Fruit fly (Drosophila melanogaster) whole organism, embryonic: ENCODE measurements around the gene Ir67a.

Experiments used
- Atf-2 ChIP-seq: fragments of 200-800 bp; sonication (Bioruptor generic); optimal IDR thresholded peaks from 2 replicates; lab custom pipeline; 2016; ENCODE audit warnings: missing biosample characterization, missing genetic modification characterization
- Bdp1 ChIP-seq: fragments of 200-800 bp; sonication (Bioruptor generic); optimal IDR thresholded peaks from 3 replicates; lab custom pipeline; 2016; ENCODE audit warnings: missing biosample characterization, missing genetic modification characterization
- CG10267 ChIP-seq: fragments of 200-800 bp; sonication (Bioruptor generic); optimal IDR thresholded peaks from 2 replicates; lab custom pipeline; 2018; ENCODE audit warnings: missing biosample characterization, mild to moderate bottlenecking, missing genetic modification characterization, moderate library complexity
- CG10543 ChIP-seq: fragments of 200-800 bp; sonication (Bioruptor generic); optimal IDR thresholded peaks from 3 replicates; lab custom pipeline; 2017; ENCODE audit warnings: missing biosample characterization, mild to moderate bottlenecking, missing genetic modification characterization, moderate library complexity
- CG11560 ChIP-seq: fragments of 200-800 bp; sonication (Bioruptor generic); IDR thresholded peaks from 3 replicates; pipeline ENCODE4 v1.3.6; 2022; ENCODE audit warnings: missing biosample characterization, missing genetic modification characterization
- CG12104 ChIP-seq: fragments of 200-800 bp; sonication (Bioruptor generic); optimal IDR thresholded peaks from 3 replicates; lab custom pipeline; 2016; ENCODE audit warnings: missing biosample characterization, missing genetic modification characterization
- CG12236 ChIP-seq: fragments of 200-800 bp; sonication (Bioruptor generic); optimal IDR thresholded peaks from 2 replicates; lab custom pipeline; 2016; ENCODE audit warnings: missing biosample characterization, missing genetic modification characterization
- CG12299 ChIP-seq: fragments of 200-800 bp; sonication (Bioruptor generic); optimal IDR thresholded peaks from 2 replicates; lab custom pipeline; 2018; ENCODE audit warnings: missing biosample characterization, mild to moderate bottlenecking, missing genetic modification characterization
- CG1233 ChIP-seq: fragments of 200-800 bp; sonication (Bioruptor generic); optimal IDR thresholded peaks from 4 replicates; lab custom pipeline; 2018; ENCODE audit warnings: missing biosample characterization, mild to moderate bottlenecking, missing genetic modification characterization
- CG12769 ChIP-seq: fragments of 200-800 bp; sonication (Bioruptor generic); optimal IDR thresholded peaks from 2 replicates; lab custom pipeline; 2019; ENCODE audit warnings: missing biosample characterization, mild to moderate bottlenecking, missing genetic modification characterization, moderate library complexity
- CG13123 ChIP-seq: fragments of 200-800 bp; sonication (Bioruptor generic); optimal IDR thresholded peaks from 2 replicates; lab custom pipeline; 2016; ENCODE audit warnings: missing biosample characterization, missing genetic modification characterization
- CG15011 ChIP-seq: fragments of 200-800 bp; sonication (Bioruptor generic); optimal IDR thresholded peaks from 3 replicates; lab custom pipeline; 2018; ENCODE audit warnings: missing biosample characterization, mild to moderate bottlenecking, missing genetic modification characterization
- CG1647 ChIP-seq: fragments of 200-800 bp; sonication (Bioruptor generic); optimal IDR thresholded peaks from 3 replicates; lab custom pipeline; 2016; ENCODE audit warnings: missing biosample characterization, missing genetic modification characterization
- CG16813 ChIP-seq: fragments of 200-800 bp; sonication (Bioruptor generic); IDR thresholded peaks from 3 replicates; pipeline ENCODE4 v1.3.6; 2022; ENCODE audit warnings: missing biosample characterization, missing genetic modification characterization; ENCODE audit not compliant: partially characterized antibody
- CG32767 ChIP-seq: fragments of 200-800 bp; sonication (Bioruptor generic); IDR thresholded peaks from 2 replicates; pipeline ENCODE4 v1.3.6; 2022; ENCODE audit warnings: missing biosample characterization, missing genetic modification characterization
- CG3281 ChIP-seq: fragments of 200-800 bp; sonication (Bioruptor generic); optimal IDR thresholded peaks from 3 replicates; lab custom pipeline; 2017; ENCODE audit warnings: missing biosample characterization, mild to moderate bottlenecking, missing genetic modification characterization
- CG6272 ChIP-seq: fragments of 200-800 bp; sonication (Bioruptor generic); IDR thresholded peaks from 2 replicates; pipeline ENCODE4 v1.3.6; 2022; ENCODE audit warnings: missing biosample characterization, missing genetic modification characterization
- CG8478 ChIP-seq: fragments of >200 bp; optimal IDR thresholded peaks from 2 replicates; lab custom pipeline; 2018
- CG8765 ChIP-seq: fragments of 200-800 bp; sonication (Bioruptor generic); IDR thresholded peaks from 2 replicates; pipeline ENCODE4 v1.3.6; 2022; ENCODE audit warnings: missing biosample characterization, missing genetic modification characterization
- CG9817 ChIP-seq: fragments of 200-800 bp; sonication (Bioruptor generic); optimal IDR thresholded peaks from 2 replicates; lab custom pipeline; 2018; ENCODE audit warnings: missing biosample characterization, mild to moderate bottlenecking, missing genetic modification characterization, moderate library complexity
- CTCF ChIP-seq: fragments of 200-800 bp; sonication (Bioruptor generic); optimal IDR thresholded peaks from 2 replicates; lab custom pipeline; 2017; ENCODE audit warnings: missing biosample characterization, mild to moderate bottlenecking, missing genetic modification characterization, moderate library complexity
- D ChIP-seq, 2 experiments: fragments of 200-800 bp in 1 of 2; fragments of >200 bp in 1 of 2; sonication (Bioruptor generic) in 1 of 2; optimal IDR thresholded peaks; 2 replicates in 1 of 2; 3 replicates in 1 of 2; lab custom pipeline; 2017; ENCODE audit warnings: mild to moderate bottlenecking in 1 of 2, missing biosample characterization in 1 of 2, missing genetic modification characterization in 1 of 2, missing genetic modification reagents in 1 of 2
- ERR ChIP-seq: fragments of 200-800 bp; sonication (Bioruptor generic); optimal IDR thresholded peaks from 2 replicates; lab custom pipeline; 2016; ENCODE audit warnings: missing biosample characterization, missing genetic modification characterization
- H2.0 ChIP-seq: fragments of 200-800 bp; sonication (Bioruptor generic); IDR thresholded peaks from 2 replicates; pipeline ENCODE4 v1.3.6; 2022; ENCODE audit warnings: missing biosample characterization, missing genetic modification characterization
- Hand ChIP-seq: fragments of 200-800 bp; sonication (Bioruptor generic); optimal IDR thresholded peaks from 2 replicates; lab custom pipeline; 2017; ENCODE audit warnings: mild to moderate bottlenecking, missing biosample characterization, missing genetic modification reagents, missing genetic modification characterization
- Hsf ChIP-seq: fragments of 200-800 bp; sonication (Bioruptor generic); optimal IDR thresholded peaks from 3 replicates; lab custom pipeline; 2016; ENCODE audit warnings: missing biosample characterization, missing genetic modification characterization
- MBD-R2 ChIP-seq: fragments of 200-800 bp; sonication (Bioruptor generic); IDR thresholded peaks from 2 replicates; pipeline ENCODE4 v1.3.6; 2022; ENCODE audit warnings: missing biosample characterization, missing genetic modification characterization
- Mes4 ChIP-seq: fragments of 200-800 bp; sonication (Bioruptor generic); optimal IDR thresholded peaks from 2 replicates; lab custom pipeline; 2016; ENCODE audit warnings: missing biosample characterization, missing genetic modification characterization
- Stat92E ChIP-seq, 3 experiments: fragments of >200 bp in 2 of 3; fragments of 200-800 bp in 1 of 3; sonication (Bioruptor generic) in 1 of 3; optimal IDR thresholded peaks; 2 replicates each; lab custom pipeline; 2017 to 2019; ENCODE audit warnings: missing biosample characterization in 3 of 3, missing genetic modification characterization in 3 of 3, mild to moderate bottlenecking in 1 of 3, moderate library complexity in 1 of 3
- TFAM ChIP-seq: fragments of 200-800 bp; sonication (Bioruptor generic); optimal IDR thresholded peaks from 2 replicates; lab custom pipeline; 2017; ENCODE audit warnings: missing biosample characterization, missing genetic modification characterization, inconsistent platforms
- aop ChIP-seq: fragments of 200-800 bp; sonication (Bioruptor generic); IDR thresholded peaks from 2 replicates; pipeline ENCODE4 v1.3.6; 2022; ENCODE audit warnings: missing biosample characterization, missing genetic modification characterization
- ap ChIP-seq: fragments of 200-800 bp; sonication (Bioruptor generic); IDR thresholded peaks from 2 replicates; pipeline ENCODE4 v1.3.6; 2022; ENCODE audit warnings: missing biosample characterization, missing genetic modification characterization
- cas ChIP-seq: fragments of 200-800 bp; sonication (Bioruptor generic); IDR thresholded peaks from 2 replicates; pipeline ENCODE4 v1.3.6; 2022; ENCODE audit warnings: missing biosample characterization, missing genetic modification characterization
- cg ChIP-seq: fragments of 200-800 bp; sonication (Bioruptor generic); optimal IDR thresholded peaks from 3 replicates; lab custom pipeline; 2019; ENCODE audit warnings: missing biosample characterization, mild to moderate bottlenecking, missing genetic modification characterization, moderate library complexity
- chn ChIP-seq: fragments of 200-800 bp; sonication (Bioruptor generic); optimal IDR thresholded peaks from 2 replicates; lab custom pipeline; 2016; ENCODE audit warnings: missing biosample characterization, missing genetic modification characterization
- crp ChIP-seq, 2 experiments: fragments of 200-800 bp; sonication (Bioruptor generic); optimal IDR thresholded peaks; 2 replicates in 1 of 2; 3 replicates in 1 of 2; lab custom pipeline; 2017; ENCODE audit warnings: missing biosample characterization in 2 of 2, missing genetic modification characterization in 2 of 2, mild to moderate bottlenecking in 1 of 2, moderate library complexity in 1 of 2
- gcm2 ChIP-seq: fragments of 200-800 bp; sonication (Bioruptor generic); optimal IDR thresholded peaks from 2 replicates; lab custom pipeline; 2016; ENCODE audit warnings: missing biosample characterization, missing genetic modification characterization
- gem ChIP-seq: fragments of 200-800 bp; sonication (Bioruptor generic); optimal IDR thresholded peaks from 2 replicates; lab custom pipeline; 2019; ENCODE audit warnings: missing biosample characterization, mild to moderate bottlenecking, missing genetic modification characterization, moderate library complexity
- grau ChIP-seq: fragments of 200-800 bp; optimal IDR thresholded peaks from 3 replicates; lab custom pipeline; 2019; ENCODE audit warnings: missing biosample characterization, mild to moderate bottlenecking, missing genetic modification characterization, moderate library complexity
- gsb-n ChIP-seq: fragments of 200-800 bp; sonication (Bioruptor generic); optimal IDR thresholded peaks from 3 replicates; lab custom pipeline; 2018; ENCODE audit warnings: missing biosample characterization, mild to moderate bottlenecking, missing genetic modification characterization
- gt ChIP-seq: fragments of 200-800 bp; sonication (Bioruptor generic); IDR thresholded peaks from 2 replicates; pipeline ENCODE4 v1.3.6; 2022; ENCODE audit warnings: missing biosample characterization, missing genetic modification characterization
- jigr1 ChIP-seq: fragments of 200-800 bp; sonication (Bioruptor generic); IDR thresholded peaks from 3 replicates; pipeline ENCODE4 v1.3.6; 2022; ENCODE audit warnings: missing biosample characterization, missing genetic modification characterization
- kay ChIP-seq: fragments of 200-800 bp; sonication (Bioruptor generic); optimal IDR thresholded peaks from 2 replicates; lab custom pipeline; 2016; ENCODE audit warnings: missing biosample characterization, missing genetic modification characterization
- ken ChIP-seq: fragments of 200-800 bp; sonication (Bioruptor generic); IDR thresholded peaks from 3 replicates; pipeline ENCODE4 v1.3.6; 2022; ENCODE audit warnings: missing biosample characterization, missing genetic modification characterization
- otp ChIP-seq: fragments of 200-800 bp; sonication (Bioruptor generic); IDR thresholded peaks from 3 replicates; pipeline ENCODE4, ENCODE4 v1.3.6; 2022; ENCODE audit warnings: missing biosample characterization, missing genetic modification characterization
- repo ChIP-seq: fragments of 200-800 bp; sonication (Bioruptor generic); optimal IDR thresholded peaks from 2 replicates; lab custom pipeline; 2016; ENCODE audit warnings: missing biosample characterization, missing genetic modification characterization
- sna ChIP-seq: fragments of 200-800 bp; sonication (Bioruptor generic); IDR thresholded peaks from 2 replicates; pipeline ENCODE4 v1.3.6; 2022; ENCODE audit warnings: missing biosample characterization, missing genetic modification characterization; ENCODE audit not compliant: partially characterized antibody
- tin ChIP-seq: fragments of 200-800 bp; sonication (Bioruptor generic); optimal IDR thresholded peaks from 3 replicates; lab custom pipeline; 2016; ENCODE audit warnings: missing biosample characterization, missing genetic modification characterization
- trem ChIP-seq: fragments of 200-800 bp; optimal IDR thresholded peaks from 3 replicates; lab custom pipeline; 2019; ENCODE audit warnings: missing biosample characterization, mild to moderate bottlenecking, missing genetic modification characterization, moderate library complexity
- tup ChIP-seq: fragments of 200-800 bp; sonication (Bioruptor generic); optimal IDR thresholded peaks from 2 replicates; lab custom pipeline; 2016; ENCODE audit warnings: missing biosample characterization, mild to moderate bottlenecking, missing genetic modification characterization, moderate library complexity
- twi ChIP-seq: fragments of 200-800 bp; optimal IDR thresholded peaks from 2 replicates; lab custom pipeline; 2019; ENCODE audit warnings: missing biosample characterization, mild to moderate bottlenecking, missing genetic modification characterization, moderate library complexity

Ir67a gene

DNA sequence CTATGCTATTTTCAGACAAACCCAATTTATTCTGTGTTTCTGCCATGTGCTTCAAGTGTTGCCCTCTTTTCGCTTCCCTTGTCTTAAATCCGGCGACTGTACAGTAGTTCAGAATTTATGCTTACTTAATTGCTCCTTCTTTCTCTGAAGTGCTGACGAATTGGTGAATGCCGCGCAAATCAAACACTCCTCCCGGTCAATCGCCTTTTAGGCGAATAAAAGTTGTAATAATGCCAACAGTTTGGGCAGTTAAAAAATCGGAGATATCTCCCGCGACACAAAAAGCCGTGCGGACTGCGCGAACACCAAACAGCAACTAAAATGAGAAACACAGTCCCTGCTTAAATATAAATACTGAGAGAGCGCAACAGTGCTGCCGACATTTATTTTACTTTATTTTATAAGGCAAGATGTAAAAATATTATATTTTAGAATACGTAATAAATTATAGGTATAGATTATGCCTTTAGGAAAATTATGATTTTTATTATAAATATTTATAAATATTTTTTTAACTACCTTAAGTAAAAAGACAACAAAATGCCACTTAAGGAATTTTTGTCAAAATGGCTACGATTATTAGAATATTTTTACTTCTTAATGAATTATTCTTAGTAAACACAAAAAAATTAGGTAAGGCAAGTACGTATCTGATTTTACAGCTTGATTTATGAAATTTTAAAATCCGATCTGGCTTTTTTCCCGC lies 38.6 kb downstream of the Ir67a start, which contains the start of gene path (continued):
- no peak for TF ChIP-seq TFAM (GFP tag; lab: Kevin White, UChicago)
- no peak for TF ChIP-seq gsb-n (tag; lab: Kevin White, UChicago)
- peak; percentile 49 for TF ChIP-seq twi (tag; lab: Kevin White, UChicago)
- TF ChIP-seq CG8478, result no peak
- TF ChIP-seq aop, result no peak
- no peak for TF ChIP-seq CG12299 (tag; lab: Kevin White, UChicago)
- TF ChIP-seq Mes4 (GFP tag; lab: Kevin White, UChicago), result no peak
- peak; percentile 50; the same call in 1 of the 3 replicates for TF ChIP-seq otp (GFP tag; lab: Robert Waterston, UW)
- TF ChIP-seq ken (GFP tag; lab: Robert Waterston, UW), result no peak
- peak; percentile 67 for TF ChIP-seq gem (tag; lab: Kevin White, UChicago)
- TF ChIP-seq CG11560 (tag; lab: Robert Waterston, UW), result no peak
- TF ChIP-seq CG15011 (GFP tag; lab: Kevin White, UChicago), result no peak
- TF ChIP-seq tup (GFP tag; lab: Kevin White, UChicago), result no peak
- TF ChIP-seq Bdp1 (GFP tag; lab: Kevin White, UChicago), result no peak
- no peak for TF ChIP-seq CG16813 (GFP tag; lab: Robert Waterston, UW)
- TF ChIP-seq Hand (GFP tag; lab: Kevin White, UChicago), result no peak
- TF ChIP-seq CG32767 (GFP tag; lab: Robert Waterston, UW), result no peak
- peak; percentile 67 for TF ChIP-seq trem
- TF ChIP-seq grau (tag; lab: Kevin White, UChicago), result peak; percentile 51
- TF ChIP-seq CG12769 (tag; lab: Kevin White, UChicago), result peak; percentile 53
- no peak for TF ChIP-seq ERR (GFP tag; lab: Kevin White, UChicago)
- TF ChIP-seq chn (GFP tag; lab: Kevin White, UChicago), result no peak
- TF ChIP-seq gcm2 (GFP tag; lab: Kevin White, UChicago), result no peak
- no peak for TF ChIP-seq jigr1 (GFP tag; lab: Robert Waterston, UW)
- TF ChIP-seq CG1233 (GFP tag; lab: Kevin White, UChicago), result no peak
- TF ChIP-seq CG6272 (GFP tag; lab: Robert Waterston, UW), result no peak
- TF ChIP-seq CG10267 (tag; lab: Kevin White, UChicago), result peak; percentile 66
- TF ChIP-seq tin (GFP tag; lab: Kevin White, UChicago), result no peak
- TF ChIP-seq CG12236, result no peak
- no peak for TF ChIP-seq crp (GFP tag; optimal IDR thresholded peaks at IDR 0.05; lab: Kevin White, UChicago)
- TF ChIP-seq H2.0 (GFP tag; lab: Robert Waterston, UW), result no peak
- TF ChIP-seq ap (GFP tag; lab: Robert Waterston, UW), result no peak; the same call in 1 of the 2 replicates
- no peak for TF ChIP-seq CG1647 (GFP tag; lab: Kevin White, UChicago)
- TF ChIP-seq CG12104 (GFP tag; lab: Kevin White, UChicago), result peak; percentile 66
- no peak for TF ChIP-seq Hsf (GFP tag; lab: Kevin White, UChicago)
- no peak for TF ChIP-seq cg
- TF ChIP-seq Stat92E (GFP tag; optimal IDR thresholded peaks at IDR 0.05; lab: Kevin White, UChicago), result peak in 1 of 3 experiments; percentile 30
- TF ChIP-seq gt (GFP tag; lab: Robert Waterston, UW), result no peak
- no peak for TF ChIP-seq MBD-R2 (GFP tag; lab: Robert Waterston, UW)
- no peak for TF ChIP-seq kay
- TF ChIP-seq Atf-2 (GFP tag; lab: Kevin White, UChicago), result no peak
- peak; percentile 55 for TF ChIP-seq CG3281 (GFP tag; lab: Kevin White, UChicago)
- TF ChIP-seq repo (GFP tag; lab: Kevin White, UChicago), result no peak
- TF ChIP-seq CG13123, result no peak
- TF ChIP-seq CG10543 (GFP tag; lab: Kevin White, UChicago), result peak; percentile 21
- no peak for TF ChIP-seq D (optimal IDR thresholded peaks at IDR 0.05; lab: Kevin White, UChicago)
- peak; percentile 36 for TF ChIP-seq D (GFP tag; optimal IDR thresholded peaks at IDR 0.05; lab: Kevin White, UChicago)
- TF ChIP-seq sna (GFP tag; lab: Robert Waterston, UW), result no peak
- no peak for TF ChIP-seq cas (GFP tag; lab: Robert Waterston, UW)
- TF ChIP-seq CTCF (GFP tag; lab: Kevin White, UChicago), result no peak
- TF ChIP-seq CG9817 (tag; lab: Kevin White, UChicago), result no peak
- TF ChIP-seq CG8765 (GFP tag; lab: Robert Waterston, UW), result no peak
